Worm (Caenorhabditis elegans): ENCODE results near the gene luc-7L.

DNA sequence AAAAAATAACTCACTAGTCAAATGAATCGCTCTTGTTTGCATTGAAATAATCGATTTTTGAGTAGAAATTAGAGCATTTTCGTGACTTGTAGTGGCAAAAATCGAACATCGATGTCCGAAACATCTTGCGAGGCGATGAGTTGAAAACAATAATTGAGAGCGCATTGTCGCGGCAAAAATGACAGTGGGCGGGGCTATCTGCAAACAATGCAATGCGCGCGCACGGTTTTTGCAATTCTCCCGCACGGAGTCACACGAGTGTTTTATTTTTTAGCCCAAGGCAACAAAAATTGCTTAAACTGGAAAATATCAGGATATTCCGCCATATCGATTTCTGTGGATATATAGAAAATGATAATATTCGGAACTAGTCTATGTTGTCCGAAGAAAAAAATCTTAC, 1.3 kb upstream of the luc-7L start, which contains the start of gene B0495.9:
- peak; percentile 33 for TF ChIP-seq nhr-11 (tag; optimal IDR thresholded peaks at IDR 0.05)
- no peak for TF ChIP-seq unc-39 (tag; optimal IDR thresholded peaks at IDR 0.05)
- TF ChIP-seq ztf-1 (GFP tag; conservative IDR thresholded peaks at IDR 0.05), result no peak
- no peak for TF ChIP-seq nhr-237 (tag; optimal IDR thresholded peaks at IDR 0.05)
- no peak for TF ChIP-seq ZK546.5 (tag; optimal IDR thresholded peaks at IDR 0.05)
- TF ChIP-seq alr-1 (tag; optimal IDR thresholded peaks at IDR 0.05), result no peak
- no peak for TF ChIP-seq nhr-25 (tag; optimal IDR thresholded peaks at IDR 0.05)
- TF ChIP-seq C34F6.9 (tag; optimal IDR thresholded peaks at IDR 0.05), result peak; percentile 44
- no peak for TF ChIP-seq nhr-12 (tag; optimal IDR thresholded peaks at IDR 0.05)
